Fruit fly (Drosophila melanogaster): Measurements from ENCODE around the gene CG42264.

Gene CG42264

DNA sequence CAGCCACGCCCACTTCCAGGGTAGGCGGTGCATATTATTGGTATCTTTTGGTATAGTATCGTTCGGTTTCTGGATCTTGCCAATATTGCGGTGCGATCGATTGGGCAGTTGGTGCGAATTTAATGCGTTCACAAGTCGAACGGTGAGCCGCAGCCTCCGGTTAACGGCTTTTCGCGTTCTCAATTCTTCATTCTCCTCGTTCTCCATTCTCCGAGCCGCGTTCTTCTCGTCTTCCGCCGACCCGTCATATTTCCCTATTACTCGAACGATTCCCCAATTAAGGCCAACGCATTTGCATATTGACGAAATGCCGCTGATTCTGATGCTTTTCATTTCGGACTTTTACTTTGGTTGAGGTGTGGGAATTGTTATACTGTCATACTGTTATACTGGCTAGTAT is at the start of gene CG42264:
Gene CG42264, minus strand, starts transcription at position 101 of the 400 bp plus-strand sequence.
- no peak for TF ChIP-seq noc (tag; optimal IDR thresholded peaks at IDR 0.05)

DNA sequence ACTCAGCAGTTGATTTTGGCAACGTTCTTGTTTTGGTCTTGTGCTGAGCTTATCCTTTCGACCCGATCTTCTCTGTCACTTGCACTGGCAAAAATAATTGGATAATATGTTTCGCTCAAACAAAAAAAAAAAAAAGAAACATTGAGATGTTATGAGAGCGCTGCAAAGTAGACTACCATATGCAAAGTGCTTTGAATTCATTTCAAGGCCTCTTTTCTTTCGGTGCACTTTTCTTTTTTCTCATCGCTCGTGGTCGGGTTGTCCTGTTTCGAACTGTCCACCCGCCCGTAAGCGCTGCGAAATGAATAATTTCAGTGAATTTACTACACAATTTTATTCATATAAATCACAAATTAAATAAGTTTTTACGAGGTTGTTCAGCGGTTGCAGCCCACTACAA is 43.5 kb upstream of the CG42264 start:
- no peak for TF ChIP-seq noc (tag; optimal IDR thresholded peaks at IDR 0.05)

- TF ChIP-seq noc (tag; optimal IDR thresholded peaks at IDR 0.05) = no peak
Measured at dm6 chrX:5818428-5818827, 42.0 kb upstream of the CG42264 start, which contains the start of gene CG15765. Gene CG15765 (plus strand): TSS chrX:5818559.

DNA sequence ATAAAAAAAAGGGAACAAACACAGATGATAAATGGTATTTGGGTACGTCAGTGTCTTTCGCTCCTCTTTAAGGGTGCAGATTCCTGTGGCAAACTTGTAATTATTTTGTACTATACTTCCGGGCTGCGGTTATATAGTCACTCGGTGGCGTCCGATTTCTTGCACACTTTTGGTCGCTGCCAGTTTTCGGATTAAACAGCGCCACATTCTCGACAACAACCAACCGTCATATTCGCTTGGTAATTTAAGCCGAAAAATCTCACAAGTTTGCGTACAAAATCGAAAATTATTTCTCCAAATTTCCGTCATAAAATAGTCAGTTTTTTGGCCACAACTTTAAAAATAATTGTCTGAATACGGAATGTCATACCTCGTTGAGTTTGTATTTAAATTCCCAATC is 40.7 kb upstream of the CG42264 start:
- no peak for TF ChIP-seq noc (tag; optimal IDR thresholded peaks at IDR 0.05)

- TF ChIP-seq noc (tag; optimal IDR thresholded peaks at IDR 0.05) = no peak
Measured at dm6 chrX:5815720-5816119, 39.3 kb upstream of the CG42264 start, which contains the start of gene AgmNAT. Gene AgmNAT (minus strand): TSS chrX:5815820.

dm6 chrX:5812877-5813276 is 36.4 kb upstream of the CG42264 start, which contains the start of gene CG44329:
Gene CG44329 (minus strand): TSS chrX:5812977.
- TF ChIP-seq noc (tag; optimal IDR thresholded peaks at IDR 0.05) = no peak

DNA sequence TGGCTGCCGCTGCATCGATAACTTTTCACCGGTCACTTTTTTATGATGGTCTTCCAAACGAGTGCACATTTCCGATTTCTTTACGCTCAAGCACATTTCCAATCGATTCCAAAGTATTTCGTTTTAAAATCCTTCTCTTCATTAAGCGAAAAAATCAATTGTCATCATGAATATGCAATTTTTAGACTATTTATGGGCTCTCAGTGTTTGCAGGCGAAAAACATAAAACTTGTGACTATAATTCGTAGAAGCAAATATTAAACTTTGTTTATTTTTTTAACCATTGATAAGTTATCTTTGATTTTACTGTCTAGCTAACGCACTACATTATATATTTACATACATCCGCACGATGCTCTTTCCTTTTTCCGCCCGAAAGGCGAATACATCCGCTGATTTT is 32.2 kb upstream of the CG42264 start, which contains the start of gene Prosbeta2R1:
Gene Prosbeta2R1, plus strand, starts transcription at position 301 of the 400 bp plus-strand sequence.
- no peak for TF ChIP-seq noc (tag; optimal IDR thresholded peaks at IDR 0.05)

- no peak for TF ChIP-seq noc (tag; optimal IDR thresholded peaks at IDR 0.05)
Measured at dm6 chrX:5804377-5804776, 27.9 kb upstream of the CG42264 start, which contains the start of gene Cpr5C. Gene Cpr5C (plus strand): TSS chrX:5804677.

DNA sequence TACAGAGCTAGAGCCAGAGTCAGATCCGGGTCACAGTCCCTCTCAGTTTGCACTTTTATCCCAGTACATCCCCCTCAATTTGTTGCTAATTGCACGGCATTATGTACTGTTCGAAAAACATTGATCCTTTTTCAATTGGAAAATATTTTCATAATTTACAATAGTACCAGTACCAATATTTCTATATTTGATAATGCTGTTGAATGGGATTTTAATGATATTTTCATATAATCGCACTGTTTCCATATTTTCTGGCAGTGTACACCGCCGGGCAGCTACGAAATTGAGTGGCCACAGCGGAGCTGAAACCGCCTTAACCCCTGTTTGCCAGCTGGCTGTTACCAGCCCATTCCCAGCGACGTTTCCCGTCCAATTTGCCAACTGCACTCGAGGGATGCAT is 24.2 kb upstream of the CG42264 start:
- no peak for TF ChIP-seq noc (tag; optimal IDR thresholded peaks at IDR 0.05)

DNA sequence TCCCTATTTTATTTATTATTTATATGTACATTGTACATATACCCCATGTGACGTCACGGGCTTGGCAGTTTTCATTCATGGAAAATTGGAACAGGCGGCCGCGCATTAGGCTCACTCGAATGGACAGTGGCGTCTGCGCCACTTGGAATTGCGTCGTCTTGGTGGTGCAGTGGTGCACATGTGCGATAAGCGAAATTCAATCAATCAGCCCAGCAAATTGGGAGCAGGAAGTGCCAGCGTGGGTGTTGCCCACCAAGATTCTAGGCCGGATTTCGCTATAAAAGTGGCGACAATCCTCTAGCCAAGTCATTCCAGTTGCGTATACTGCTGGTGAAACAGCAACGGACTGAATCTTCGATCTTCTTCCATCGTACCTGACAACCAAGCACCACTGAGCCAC is 15.4 kb upstream of the CG42264 start, which contains the start of gene CG12239:
Gene CG12239, plus strand, starts transcription at position 301 of the 400 bp plus-strand sequence.
- TF ChIP-seq noc (tag; optimal IDR thresholded peaks at IDR 0.05) = no peak

dm6 chrX:5789187-5789586 is 12.7 kb upstream of the CG42264 start, which contains the start of gene CG15767:
Gene CG15767 (plus strand): TSS chrX:5789487.
- TF ChIP-seq noc (tag; optimal IDR thresholded peaks at IDR 0.05) = no peak

DNA sequence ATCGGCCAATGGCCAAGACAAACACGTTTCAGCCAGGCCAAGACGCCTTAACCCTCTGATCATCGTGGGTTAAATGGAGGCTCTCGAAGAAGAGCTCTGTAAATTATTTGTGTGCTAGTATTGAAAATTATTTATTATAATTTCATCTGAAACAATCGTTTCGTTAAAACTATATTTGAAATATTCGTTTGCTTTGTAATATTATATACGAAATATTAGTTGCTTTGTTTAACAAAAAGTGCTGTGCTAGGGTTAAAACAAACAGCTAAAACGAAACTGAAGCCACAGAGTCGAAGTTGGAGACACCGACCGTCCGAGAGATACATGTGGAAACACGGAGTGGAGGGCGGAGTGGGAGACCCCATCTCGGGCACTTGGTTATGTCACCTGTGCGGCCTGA is 10.1 kb upstream of the CG42264 start:
- TF ChIP-seq noc (tag; optimal IDR thresholded peaks at IDR 0.05) = peak; percentile 67

DNA sequence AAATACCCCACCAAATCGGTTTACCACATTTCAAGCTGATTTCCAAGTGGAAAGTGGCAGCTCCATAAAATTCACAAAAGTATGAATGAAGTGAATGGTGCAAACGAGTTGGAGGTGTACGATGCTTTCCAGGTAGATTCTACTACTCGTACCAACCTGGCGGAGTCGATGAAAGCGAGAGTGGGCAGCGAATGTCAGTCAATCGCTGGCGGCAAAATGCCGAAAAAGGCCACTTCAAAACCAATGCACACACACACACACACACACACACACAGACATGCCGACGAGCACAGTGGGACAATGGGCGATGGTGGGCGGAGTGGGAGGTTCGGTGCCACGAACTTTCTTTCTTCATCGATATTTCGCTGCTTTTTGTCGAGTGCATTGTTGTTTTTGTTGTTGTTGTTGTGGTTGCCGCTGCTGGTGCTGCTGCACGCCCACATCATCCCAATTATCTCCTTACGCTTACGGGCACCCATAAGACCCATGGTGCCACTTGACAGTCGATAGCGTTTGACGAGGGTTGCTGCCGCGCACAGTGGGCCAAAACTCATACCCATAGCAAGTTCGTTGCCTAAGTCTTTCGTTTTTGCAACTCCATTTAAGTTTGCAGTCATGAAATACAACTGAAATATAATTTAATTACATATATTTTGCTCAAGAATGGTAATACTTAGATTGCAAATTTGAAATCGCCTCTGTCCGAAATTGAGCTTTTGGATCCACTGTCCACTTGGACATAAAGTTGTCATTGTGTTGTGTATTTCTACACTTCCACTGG is 7.0 kb upstream of the CG42264 start:
- TF ChIP-seq noc (tag; optimal IDR thresholded peaks at IDR 0.05) = peak; percentile 0

dm6 chrX:5781520-5781919 is 5.1 kb upstream of the CG42264 start, which contains the start of gene CG3108:
Gene CG3108 (minus strand): TSS chrX:5781620.
- no peak for TF ChIP-seq noc (tag; optimal IDR thresholded peaks at IDR 0.05)

- TF ChIP-seq noc (tag; optimal IDR thresholded peaks at IDR 0.05) = no peak
Measured at dm6 chrX:5772409-5772808, 4.0 kb downstream of the CG42264 start.

DNA sequence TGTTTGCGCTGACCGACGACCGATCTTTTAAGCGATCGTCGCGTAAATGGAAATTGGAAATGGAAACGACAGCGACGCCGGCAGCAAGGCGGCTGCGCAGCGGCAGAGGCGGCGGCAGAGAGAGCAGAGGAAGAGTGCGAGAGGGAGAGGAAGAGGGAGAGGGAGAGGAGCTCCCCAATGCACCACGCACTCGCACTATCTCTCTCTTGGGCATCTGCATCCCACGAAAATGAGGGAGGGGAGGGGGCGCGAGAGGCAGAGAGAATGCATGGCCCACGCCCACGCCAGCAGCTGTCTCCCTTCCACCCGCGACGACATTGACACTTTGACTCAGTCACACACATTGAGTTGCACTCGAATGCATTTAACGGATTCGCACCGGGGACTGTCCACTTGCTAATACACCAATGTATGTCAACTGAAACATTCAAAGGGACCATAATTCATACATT is 5.7 kb downstream of the CG42264 start, which contains the start of gene CG3097:
Gene CG3097, minus strand, starts transcription at position 51 of the 452 bp plus-strand sequence.
- no peak for TF ChIP-seq noc (tag; optimal IDR thresholded peaks at IDR 0.05)

All from whole organism, larva.